Worm (Caenorhabditis elegans) whole organism, L4 larva: ENCODE results near the gene dmsr-8.
A peak's percentile ranks its signal among the peaks of the same experiment; 100 is the strongest.

Experiments
- F37D6.2 ChIP-seq: sonication (generic microtip); optimal IDR thresholded peaks from 2 replicates; lab custom pipeline; 2016; ENCODE audit warnings: mild to moderate bottlenecking, missing genetic modification characterization, missing compliant biosample characterization
- F49E8.2 ChIP-seq: sonication (generic microtip); optimal IDR thresholded peaks from 2 replicates; lab custom pipeline; 2016; ENCODE audit warnings: missing compliant biosample characterization, mild to moderate bottlenecking, missing genetic modification characterization, borderline replicate concordance
- T26A8.4 ChIP-seq: fragments of 200-800 bp; sonication (Bioruptor generic); IDR thresholded peaks from 2 replicates; pipeline ENCODE4 v1.3.6; 2022; ENCODE audit warnings: missing genetic modification characterization, missing compliant biosample characterization
- Y105C5A.15 ChIP-seq: fragments of 200-800 bp; sonication (Bioruptor generic); IDR thresholded peaks from 2 replicates; pipeline ENCODE4 v1.3.6; 2022; ENCODE audit warnings: missing genetic modification characterization, missing compliant biosample characterization
- ZK337.2 ChIP-seq: fragments of 200-800 bp; sonication (Bioruptor generic); IDR thresholded peaks from 2 replicates; pipeline ENCODE4 v1.3.6; 2022; ENCODE audit warnings: missing genetic modification reagents, missing genetic modification characterization, missing compliant biosample characterization
- aha-1 ChIP-seq: fragments of 150-350 bp; peaks from one replicate; lab custom pipeline; 2014; ENCODE audit warnings: missing biosample characterization, missing genetic modification characterization
- arid-1 ChIP-seq: fragments of 200-800 bp; sonication (Bioruptor generic); conservative IDR thresholded peaks from 2 replicates; pipeline ENCODE4 v1.3.6; 2022; ENCODE audit warnings: missing genetic modification reagents, missing genetic modification characterization, missing compliant biosample characterization
- ceh-32 ChIP-seq: sonication (generic microtip); optimal IDR thresholded peaks from 2 replicates; lab custom pipeline; 2016; ENCODE audit warnings: mild to moderate bottlenecking, missing genetic modification characterization, missing compliant biosample characterization; ENCODE audit not compliant: poor library complexity
- ceh-62 ChIP-seq: sonication (generic microtip); optimal IDR thresholded peaks from 2 replicates; lab custom pipeline; 2017; ENCODE audit warnings: missing biosample characterization, missing genetic modification characterization
- daf-12 ChIP-seq: fragments of 150-350 bp; optimal IDR thresholded peaks from 2 replicates; lab custom pipeline; 2014; ENCODE audit warnings: missing biosample characterization, missing genetic modification reagents, missing genetic modification characterization
- daf-16 ChIP-seq, 3 experiments: sonication (generic microtip); optimal IDR thresholded peaks; 2 replicates each; lab custom pipeline; 2016 to 2017; ENCODE audit warnings: missing genetic modification characterization in 3 of 3, missing genetic modification reagents in 3 of 3, mild to moderate bottlenecking in 2 of 3, missing compliant biosample characterization in 2 of 3, missing biosample characterization in 1 of 3, moderate library complexity in 1 of 3
- daf-19 ChIP-seq: fragments of 200-800 bp; sonication (Bioruptor generic); conservative IDR thresholded peaks from 2 replicates; pipeline ENCODE4 v1.3.6; 2022; ENCODE audit warnings: missing genetic modification characterization, missing compliant biosample characterization
- dmd-6 ChIP-seq: fragments of 200-800 bp; sonication (Bioruptor generic); IDR thresholded peaks from 2 replicates; pipeline ENCODE4 v1.3.6; 2022; ENCODE audit warnings: missing genetic modification reagents, missing genetic modification characterization, missing compliant biosample characterization
- dmd-9 ChIP-seq: fragments of 200-800 bp; sonication (Bioruptor generic); IDR thresholded peaks from 2 replicates; pipeline ENCODE4 v1.3.6; 2022; ENCODE audit warnings: missing genetic modification reagents, missing genetic modification characterization, missing compliant biosample characterization
- dpl-1 ChIP-seq: fragments of 150-350 bp; optimal IDR thresholded peaks from 2 replicates; lab custom pipeline; 2014; ENCODE audit warnings: missing biosample characterization, missing genetic modification reagents, missing genetic modification characterization
- duxl-1 ChIP-seq: sonication (generic microtip); optimal IDR thresholded peaks from 2 replicates; lab custom pipeline; 2016; ENCODE audit warnings: mild to moderate bottlenecking, missing genetic modification characterization, moderate library complexity, missing compliant biosample characterization; ENCODE audit not compliant: poor library complexity
- dve-1 ChIP-seq: sonication (generic microtip); optimal IDR thresholded peaks from 2 replicates; lab custom pipeline; 2017; ENCODE audit warnings: antibody characterized with exemption, mild to moderate bottlenecking, missing genetic modification characterization, missing compliant biosample characterization; ENCODE audit not compliant: insufficient read depth
- egl-27 ChIP-seq: sonication (generic microtip); optimal IDR thresholded peaks from 3 replicates; lab custom pipeline; 2017; ENCODE audit warnings: missing biosample characterization, missing genetic modification reagents, missing genetic modification characterization
- lin-13 ChIP-seq: fragments of 150-350 bp; optimal IDR thresholded peaks from 2 replicates; lab custom pipeline; 2014; ENCODE audit warnings: missing biosample characterization, missing genetic modification reagents, missing genetic modification characterization
- lin-29 ChIP-seq: fragments of 200-800 bp; sonication (Bioruptor generic); IDR thresholded peaks from 2 replicates; pipeline ENCODE4 v1.3.6; 2022; ENCODE audit warnings: missing genetic modification reagents, missing genetic modification characterization, missing compliant biosample characterization
- lin-38 ChIP-seq: fragments of 200-800 bp; sonication (Bioruptor generic); IDR thresholded peaks from 2 replicates; pipeline ENCODE4 v1.3.6; 2022; ENCODE audit warnings: missing genetic modification reagents, missing genetic modification characterization, missing compliant biosample characterization
- lin-39 ChIP-seq: fragments of 150-350 bp; optimal IDR thresholded peaks from 2 replicates; lab custom pipeline; 2014; ENCODE audit warnings: missing biosample characterization, missing genetic modification reagents, missing genetic modification characterization
- lsy-2 ChIP-seq, 2 experiments: fragments of 150-350 bp in 1 of 2; sonication (generic microtip) in 1 of 2; optimal IDR thresholded peaks; 2 replicates each; lab custom pipeline; 2014 to 2017; ENCODE audit warnings: missing biosample characterization in 2 of 2, missing genetic modification characterization in 2 of 2
- madf-9 ChIP-seq: fragments of 200-800 bp; sonication (Bioruptor generic); conservative IDR thresholded peaks from 2 replicates; pipeline ENCODE4 v1.3.6; 2022; ENCODE audit warnings: missing genetic modification reagents, missing genetic modification characterization, missing compliant biosample characterization
- mdl-1 ChIP-seq, 2 experiments: fragments of 150-350 bp in 1 of 2; sonication (generic microtip) in 1 of 2; optimal IDR thresholded peaks; 2 replicates each; lab custom pipeline; 2014 to 2017; ENCODE audit warnings: missing biosample characterization in 2 of 2, missing genetic modification characterization in 2 of 2
- mdt-29 ChIP-seq: fragments of 200-800 bp; sonication (Bioruptor generic); IDR thresholded peaks from 2 replicates; pipeline ENCODE4 v1.3.6; 2022; ENCODE audit warnings: missing genetic modification reagents, missing genetic modification characterization, missing compliant biosample characterization
- mep-1 ChIP-seq: fragments of 150-350 bp; sonication (generic microtip); optimal IDR thresholded peaks from 3 replicates; lab custom pipeline; 2014; ENCODE audit warnings: missing biosample characterization, missing genetic modification characterization
- mxl-2 ChIP-seq: fragments of 200-800 bp; sonication (Bioruptor generic); conservative IDR thresholded peaks from 2 replicates; pipeline ENCODE4 v1.3.6; 2022; ENCODE audit warnings: missing genetic modification reagents, missing genetic modification characterization, missing compliant biosample characterization
- nhr-11 ChIP-seq: fragments of 150-350 bp; optimal IDR thresholded peaks from 2 replicates; lab custom pipeline; 2014; ENCODE audit warnings: missing biosample characterization, missing genetic modification characterization
- nhr-25 ChIP-seq: sonication (generic microtip); optimal IDR thresholded peaks from 2 replicates; lab custom pipeline; 2017; ENCODE audit warnings: missing genetic modification characterization, mild to moderate bottlenecking, missing compliant biosample characterization, antibody characterized with exemption, moderate library complexity, borderline replicate concordance; ENCODE audit not compliant: insufficient read depth
- nhr-41 ChIP-seq: fragments of 200-800 bp; sonication (Bioruptor generic); IDR thresholded peaks from 2 replicates; pipeline ENCODE4 v1.3.6; 2022; ENCODE audit warnings: missing genetic modification reagents, missing genetic modification characterization, missing compliant biosample characterization
- nhr-42 ChIP-seq: fragments of 200-800 bp; sonication (Bioruptor generic); IDR thresholded peaks from 2 replicates; pipeline ENCODE4 v1.3.6; 2022; ENCODE audit warnings: missing genetic modification characterization, missing compliant biosample characterization
- nhr-48 ChIP-seq: sonication (generic microtip); optimal IDR thresholded peaks from 2 replicates; lab custom pipeline; 2016; ENCODE audit warnings: mild to moderate bottlenecking, missing genetic modification characterization, missing compliant biosample characterization
- nhr-6 ChIP-seq: fragments of 150-350 bp; optimal IDR thresholded peaks from 2 replicates; lab custom pipeline; 2014; ENCODE audit warnings: missing biosample characterization, missing genetic modification characterization
- nhr-76 ChIP-seq: fragments of 150-350 bp; optimal IDR thresholded peaks from 2 replicates; lab custom pipeline; 2014; ENCODE audit warnings: missing biosample characterization, missing genetic modification characterization
- nhr-77 ChIP-seq: fragments of 150-350 bp; optimal IDR thresholded peaks from 2 replicates; lab custom pipeline; 2014; ENCODE audit warnings: missing biosample characterization, missing genetic modification characterization
- pha-4 ChIP-seq, 2 experiments: fragments of 150-350 bp in 1 of 2; fragments of 200-800 bp in 1 of 2; sonication (Bioruptor generic) in 1 of 2; IDR thresholded peaks in 1 of 2; optimal IDR thresholded peaks in 1 of 2; 2 replicates each; pipeline versions ENCODE4 v1.3.6 to Lab custom; 2014 to 2022; ENCODE audit warnings: missing genetic modification characterization in 2 of 2, missing genetic modification reagents in 2 of 2, missing biosample characterization in 1 of 2, missing compliant biosample characterization in 1 of 2
- php-3 ChIP-seq: fragments of 200-800 bp; sonication (Bioruptor generic); IDR thresholded peaks from 2 replicates; pipeline ENCODE4 v1.3.6; 2022; ENCODE audit warnings: missing genetic modification reagents, missing genetic modification characterization, missing compliant biosample characterization
- pqm-1 ChIP-seq: sonication (generic microtip); optimal IDR thresholded peaks from 2 replicates; lab custom pipeline; 2017; ENCODE audit warnings: missing biosample characterization, missing genetic modification characterization
- saeg-2 ChIP-seq: fragments of 200-800 bp; sonication (Bioruptor generic); IDR thresholded peaks from 2 replicates; pipeline ENCODE4 v1.3.6; 2022; ENCODE audit warnings: missing genetic modification reagents, missing genetic modification characterization, missing compliant biosample characterization
- set-16 ChIP-seq: fragments of 200-800 bp; sonication (Bioruptor generic); IDR thresholded peaks from 2 replicates; pipeline ENCODE4 v1.3.6; 2022; ENCODE audit warnings: missing genetic modification reagents, missing genetic modification characterization, missing compliant biosample characterization
- snpc-4 ChIP-seq: fragments of 150-350 bp; optimal IDR thresholded peaks from 2 replicates; lab custom pipeline; 2014; ENCODE audit warnings: missing biosample characterization, missing genetic modification characterization
- spr-1 ChIP-seq: sonication (generic microtip); optimal IDR thresholded peaks from 2 replicates; lab custom pipeline; 2016; ENCODE audit warnings: mild to moderate bottlenecking, missing genetic modification characterization, missing compliant biosample characterization
- spr-3 ChIP-seq: fragments of 200-800 bp; sonication (Bioruptor generic); optimal IDR thresholded peaks from 2 replicates; lab custom pipeline; 2018; ENCODE audit warnings: mild to moderate bottlenecking, missing genetic modification characterization, missing compliant biosample characterization
- unc-130 ChIP-seq: sonication (generic microtip); optimal IDR thresholded peaks from 2 replicates; lab custom pipeline; 2016; ENCODE audit warnings: missing genetic modification reagents, missing genetic modification characterization, missing compliant biosample characterization
- unc-62 ChIP-seq, 3 experiments: fragments of 150-350 bp in 1 of 3; sonication (generic microtip); optimal IDR thresholded peaks in 2 of 3; peaks in 1 of 3; 1 replicate in 1 of 3; 2 replicates in 2 of 3; lab custom pipeline; 2014 to 2017; ENCODE audit warnings: missing biosample characterization in 3 of 3, missing genetic modification characterization in 3 of 3, missing genetic modification reagents in 3 of 3, missing genotype in 1 of 3
- zag-1 ChIP-seq: fragments of 150-350 bp; optimal IDR thresholded peaks from 2 replicates; lab custom pipeline; 2014; ENCODE audit warnings: missing biosample characterization, missing genetic modification characterization
- zfp-2 ChIP-seq: sonication (generic microtip); optimal IDR thresholded peaks from 2 replicates; lab custom pipeline; 2016; ENCODE audit warnings: mild to moderate bottlenecking, missing genetic modification characterization, missing compliant biosample characterization
- zip-2 ChIP-seq: fragments of 150-350 bp; optimal IDR thresholded peaks from 2 replicates; lab custom pipeline; 2014; ENCODE audit warnings: missing biosample characterization, missing genetic modification characterization

Gene dmsr-8

DNA sequence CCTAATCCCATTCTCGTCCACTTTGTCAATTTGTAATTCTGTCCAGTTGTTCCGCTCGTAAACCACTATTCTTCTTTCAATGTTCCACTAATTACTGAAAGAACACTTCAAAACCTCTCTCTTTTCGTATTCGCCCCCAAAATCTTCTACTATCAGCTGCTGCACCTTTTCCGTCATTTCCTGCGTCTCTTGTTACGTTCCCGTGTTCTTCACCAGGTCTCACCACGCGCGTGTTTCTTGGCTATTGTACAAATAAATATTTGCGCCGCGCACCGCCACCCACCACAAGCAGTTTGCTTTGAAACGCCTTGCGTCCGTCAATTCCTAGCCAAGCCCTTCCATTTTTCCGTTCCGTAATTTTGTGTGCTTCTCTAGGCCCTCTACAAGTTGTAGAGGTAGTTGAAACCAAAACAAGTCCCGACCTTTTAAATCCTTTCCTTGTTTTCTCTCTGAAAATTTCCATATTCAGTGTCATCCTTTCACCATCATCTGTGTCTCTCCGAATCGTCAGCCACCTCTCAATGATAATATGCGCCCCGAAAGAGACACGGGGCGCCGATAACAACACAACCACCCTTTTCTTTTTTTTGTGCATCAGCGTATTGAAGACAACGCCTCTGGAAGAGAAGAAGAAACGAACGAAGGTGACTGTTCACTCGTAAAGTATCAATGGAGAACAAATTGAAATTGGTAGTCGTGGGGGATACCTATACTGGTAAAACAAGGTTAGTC lies 35.9 kb downstream of the dmsr-8 start, which contains the start of the genes crp-1 and Y32F6B.9:
Gene crp-1 (plus strand): TSS at position 468 of the 732 bp plus-strand sequence.
Gene Y32F6B.9 (plus strand): TSS at position 603 of the 732 bp plus-strand sequence.
- TF ChIP-seq daf-12 (tag; lab: Kevin White, UChicago) (no peak), dmd-9 (GFP tag; lab: Robert Waterston, UW) (no peak), nhr-41 (no peak), ceh-62 (tag; lab: Kevin White, UChicago) (no peak), spr-1 (no peak), pqm-1 (peak; percentile 60), lin-29 (GFP tag; lab: Robert Waterston, UW) (no peak), zag-1 (tag; lab: Kevin White, UChicago) (no peak), snpc-4 (tag; lab: Kevin White, UChicago) (no peak), unc-62 (GFP tag; optimal IDR thresholded peaks at IDR 0.05 in 1 of 2; lab: Kevin White, UChicago) (peak in 1 of 2 experiments; percentile 23), unc-62 (tag; optimal IDR thresholded peaks at IDR 0.05; lab: Kevin White, UChicago) (no peak), daf-16 (GFP tag; optimal IDR thresholded peaks at IDR 0.05; lab: Kevin White, UChicago) (no peak), daf-16 (tag; optimal IDR thresholded peaks at IDR 0.05; lab: Kevin White, UChicago) (peak; percentile 44), lin-38 (GFP tag; lab: Robert Waterston, UW) (no peak), unc-130 (GFP tag; lab: Kevin White, UChicago) (no peak), nhr-77 (tag; lab: Kevin White, UChicago) (no peak), set-16 (no peak), duxl-1 (tag; lab: Kevin White, UChicago) (no peak), lsy-2 (tag; optimal IDR thresholded peaks at IDR 0.05; lab: Kevin White, UChicago) (no peak), T26A8.4 (GFP tag; lab: Robert Waterston, UW) (no peak), aha-1 (tag; lab: Kevin White, UChicago) (peak; percentile 95), egl-27 (no peak), lin-39 (no peak), spr-3 (GFP tag; lab: Kevin White, UChicago) (no peak), zip-2 (no peak), dmd-6 (GFP tag; lab: Robert Waterston, UW) (peak; percentile 41; the same call in 1 of the 2 replicates), zfp-2 (tag; lab: Kevin White, UChicago) (no peak), nhr-11 (tag; lab: Kevin White, UChicago) (no peak), mdt-29 (GFP tag; lab: Robert Waterston, UW) (no peak), dve-1 (tag; lab: Kevin White, UChicago) (no peak), madf-9 (GFP tag; lab: Robert Waterston, UW) (no peak), php-3 (no peak), nhr-6 (no peak), lin-13 (GFP tag; lab: Kevin White, UChicago) (no peak), saeg-2 (GFP tag; lab: Robert Waterston, UW) (no peak), mep-1 (tag; lab: Kevin White, UChicago) (no peak), nhr-48 (no peak), nhr-76 (tag; lab: Kevin White, UChicago) (no peak), mdl-1 (tag; optimal IDR thresholded peaks at IDR 0.05; lab: Kevin White, UChicago) (peak in 1 of 2 experiments; percentile 17), nhr-25 (tag; lab: Kevin White, UChicago) (no peak), ZK337.2 (no peak), F49E8.2 (no peak), ceh-32 (tag; lab: Kevin White, UChicago) (no peak), nhr-42 (GFP tag; lab: Robert Waterston, UW) (no peak), mxl-2 (GFP tag; lab: Robert Waterston, UW) (no peak), pha-4 (GFP tag; IDR thresholded peaks at IDR 0.05; lab: Robert Waterston, UW) (no peak), pha-4 (tag; optimal IDR thresholded peaks at IDR 0.05; lab: Kevin White, UChicago) (no peak), F37D6.2 (tag; lab: Kevin White, UChicago) (no peak), dpl-1 (GFP tag; lab: Kevin White, UChicago) (no peak), arid-1 (GFP tag; lab: Robert Waterston, UW) (no peak), daf-19 (GFP tag; lab: Robert Waterston, UW) (no peak), Y105C5A.15 (no peak)
